Worm (Caenorhabditis elegans) whole organism, L1 larva: ENCODE measurements around the gene lips-3.

Source experiments
- swsn-7 ChIP-seq: sonication (generic microtip); optimal IDR thresholded peaks from 2 replicates; lab custom pipeline; 2016; ENCODE audit warnings: missing genetic modification characterization, missing compliant biosample characterization
- unc-86 ChIP-seq: sonication (generic microtip); optimal IDR thresholded peaks from 2 replicates; lab custom pipeline; 2016; ENCODE audit warnings: missing genetic modification characterization, missing compliant biosample characterization
- ztf-11 ChIP-seq, 2 experiments: sonication (generic microtip); optimal IDR thresholded peaks; 2 replicates each; lab custom pipeline; 2016 to 2017; ENCODE audit warnings: missing genetic modification characterization in 2 of 2, missing biosample characterization in 1 of 2, missing compliant biosample characterization in 1 of 2

- no peak for TF ChIP-seq unc-86 (tag; lab: Kevin White, UChicago)
- no peak for TF ChIP-seq swsn-7 (tag; lab: Kevin White, UChicago)
- TF ChIP-seq ztf-11 (tag; optimal IDR thresholded peaks at IDR 0.05; lab: Kevin White, UChicago): no peak
These were observed 41.1 kb downstream of the lips-3 start for ce11 chrIII:4657386-4657785.
